Fruit fly (Drosophila melanogaster): Measurements from ENCODE around the gene tow.

Gene tow

dm6 chr3L:6964488-6965152 lies 22.0 kb downstream of the tow start, which contains the start of gene sgl (continued):
- peak; percentile 91 for TF ChIP-seq Nf-YA (GFP tag; IDR thresholded peaks at IDR 0.05)
- TF ChIP-seq CG14441 (GFP tag; IDR thresholded peaks at IDR 0.05) = 0 out of 2 replicates have a peak, but pooled peaks have one; percentile 18
- TF ChIP-seq ftz-f1 (GFP tag; optimal IDR thresholded peaks at IDR 0.05) = peak; percentile 71
- TF ChIP-seq CG13296 (GFP tag; optimal IDR thresholded peaks at IDR 0.05) = no peak
- TF ChIP-seq CG10565 (GFP tag; optimal IDR thresholded peaks at IDR 0.05) = no peak
- TF ChIP-seq prd (optimal IDR thresholded peaks at IDR 0.05) = no peak
- TF ChIP-seq prd (GFP tag; IDR thresholded peaks at IDR 0.05) = no peak
- TF ChIP-seq CG14965 (GFP tag; optimal IDR thresholded peaks at IDR 0.05; ENCODE audit: borderline replicate concordance) = no peak
- TF ChIP-seq Dek (tag; optimal IDR thresholded peaks at IDR 0.05) = peak; percentile 41
- TF ChIP-seq mirr (GFP tag; optimal IDR thresholded peaks at IDR 0.05) = peak; percentile 34
- no peak for TF ChIP-seq grn (GFP tag; optimal IDR thresholded peaks at IDR 0.05)
- peak in 1 of 2 experiments; percentile 55 for TF ChIP-seq Trl (optimal IDR thresholded peaks at IDR 0.05)
- no peak for TF ChIP-seq Trl (GFP tag; optimal IDR thresholded peaks at IDR 0.05)
- no peak for TF ChIP-seq slp2 (GFP tag; optimal IDR thresholded peaks at IDR 0.05)
- TF ChIP-seq schlank (tag; optimal IDR thresholded peaks at IDR 0.05) = no peak
- TF ChIP-seq Oli (tag; optimal IDR thresholded peaks at IDR 0.05) = peak; percentile 15
- peak; percentile 68 for TF ChIP-seq bbx (GFP tag; IDR thresholded peaks at IDR 0.05; ENCODE audit: partially characterized antibody)
- peak; percentile 92 for TF ChIP-seq rib (GFP tag; IDR thresholded peaks at IDR 0.05)
- no peak for TF ChIP-seq TFAM (GFP tag; optimal IDR thresholded peaks at IDR 0.05)
- no peak for TF ChIP-seq CG7556 (GFP tag; optimal IDR thresholded peaks at IDR 0.05)
- peak; percentile 99 for TF ChIP-seq stwl (tag; optimal IDR thresholded peaks at IDR 0.05)
- peak; percentile 15 for TF ChIP-seq gsb-n (tag; optimal IDR thresholded peaks at IDR 0.05)
- no peak for TF ChIP-seq cas (GFP tag; IDR thresholded peaks at IDR 0.05)
- TF ChIP-seq CG12236 (GFP tag; optimal IDR thresholded peaks at IDR 0.05) = peak; percentile 20
- TF ChIP-seq Scr (GFP tag; IDR thresholded peaks at IDR 0.05; ENCODE audit: partially characterized antibody) = peak; percentile 43; the same call in 1 of the 2 replicates
- no peak for TF ChIP-seq Sox100B (GFP tag; optimal IDR thresholded peaks at IDR 0.05)
- no peak for TF ChIP-seq toy (GFP tag; IDR thresholded peaks at IDR 0.05)
- TF ChIP-seq tx (GFP tag; optimal IDR thresholded peaks at IDR 0.05) = no peak
- TF ChIP-seq CG4360 (GFP tag; IDR thresholded peaks at IDR 0.05) = peak; percentile 80
- TF ChIP-seq ERR (GFP tag; optimal IDR thresholded peaks at IDR 0.05) = peak; percentile 1
- peak; percentile 68 for TF ChIP-seq kni (GFP tag; optimal IDR thresholded peaks at IDR 0.05)
- no peak for TF ChIP-seq CG18764 (GFP tag; optimal IDR thresholded peaks at IDR 0.05)
- peak; percentile 23 for TF ChIP-seq nmo (GFP tag; optimal IDR thresholded peaks at IDR 0.05)
- TF ChIP-seq MTF-1 (GFP tag; optimal IDR thresholded peaks at IDR 0.05; ENCODE audit: borderline replicate concordance) = peak; percentile 56
- peak; percentile 74 for TF ChIP-seq B-H2 (GFP tag; optimal IDR thresholded peaks at IDR 0.05)
- TF ChIP-seq Lim3 (GFP tag; IDR thresholded peaks at IDR 0.05) = no peak
- no peak for TF ChIP-seq CG31365 (tag; optimal IDR thresholded peaks at IDR 0.05)
- TF ChIP-seq HLH54F (GFP tag; optimal IDR thresholded peaks at IDR 0.05) = no peak

dm6 chr3L:6967797-6968196 lies 25.1 kb downstream of the tow start, which contains the start of gene CG10064:
CG10064 (minus strand) TSS chr3L:6967897.
- TF ChIP-seq CG12299 (tag; optimal IDR thresholded peaks at IDR 0.05) = no peak
- TF ChIP-seq grau (tag; optimal IDR thresholded peaks at IDR 0.05) = no peak
- TF ChIP-seq ken (GFP tag; IDR thresholded peaks at IDR 0.05) = no peak
- TF ChIP-seq tio (GFP tag; optimal IDR thresholded peaks at IDR 0.05) = no peak
- TF ChIP-seq ERR (GFP tag; optimal IDR thresholded peaks at IDR 0.05) = no peak
- TF ChIP-seq Side (GFP tag; optimal IDR thresholded peaks at IDR 0.05) = no peak
- TF ChIP-seq CG12219 (GFP tag; optimal IDR thresholded peaks at IDR 0.05) = no peak
- TF ChIP-seq hbn (GFP tag; IDR thresholded peaks at IDR 0.05; ENCODE audit: partially characterized antibody) = no peak
- no peak for TF ChIP-seq her (GFP tag; optimal IDR thresholded peaks at IDR 0.05)
- TF ChIP-seq Fer2 (tag; optimal IDR thresholded peaks at IDR 0.05) = no peak
- no peak for TF ChIP-seq Deaf1 (tag; optimal IDR thresholded peaks at IDR 0.05)
- TF ChIP-seq CG1603 (tag; optimal IDR thresholded peaks at IDR 0.05) = no peak
- no peak for TF ChIP-seq Hand (GFP tag; optimal IDR thresholded peaks at IDR 0.05)
- no peak for TF ChIP-seq ap (GFP tag; IDR thresholded peaks at IDR 0.05)
- no peak for TF ChIP-seq cas (GFP tag; IDR thresholded peaks at IDR 0.05)
- TF ChIP-seq tup (GFP tag; optimal IDR thresholded peaks at IDR 0.05) = no peak
- TF ChIP-seq Awh (GFP tag; IDR thresholded peaks at IDR 0.05) = no peak
